Worm (Caenorhabditis elegans) whole organism, L4 larva: Measurements from ENCODE around the gene Y9C9A.16.

Experiments
- D1046.2 ChIP-seq: fragments of 200-800 bp; sonication (Bioruptor generic); IDR thresholded peaks from 2 replicates; pipeline ENCODE4 v1.3.6; 2022; ENCODE audit warnings: missing genetic modification characterization, missing compliant biosample characterization
- F26F4.8 ChIP-seq: fragments of 200-800 bp; sonication (Bioruptor generic); conservative IDR thresholded peaks from 2 replicates; pipeline ENCODE4 v1.3.6; 2022; ENCODE audit warnings: missing genetic modification characterization, missing compliant biosample characterization
- F44E2.7 ChIP-seq: fragments of 200-800 bp; sonication (Bioruptor generic); IDR thresholded peaks from 2 replicates; pipeline ENCODE4 v2.1.2; 2022; ENCODE audit warnings: missing genetic modification characterization, missing compliant biosample characterization
- T26A8.4 ChIP-seq: fragments of 200-800 bp; sonication (Bioruptor generic); IDR thresholded peaks from 2 replicates; pipeline ENCODE4 v1.3.6; 2022; ENCODE audit warnings: missing genetic modification characterization, missing compliant biosample characterization
- Y48G9A.11 ChIP-seq: fragments of 200-800 bp; sonication (Bioruptor generic); IDR thresholded peaks from 2 replicates; pipeline ENCODE4 v1.3.6; 2022; ENCODE audit warnings: missing genetic modification reagents, missing genetic modification characterization, missing compliant biosample characterization
- ZK546.5 ChIP-seq, 2 experiments: sonication (generic microtip); optimal IDR thresholded peaks; 2 replicates each; lab custom pipeline; 2017; ENCODE audit warnings: missing biosample characterization in 2 of 2, missing genetic modification characterization in 2 of 2
- aha-1 ChIP-seq: fragments of 150-350 bp; peaks from one replicate; lab custom pipeline; 2014; ENCODE audit warnings: missing biosample characterization, missing genetic modification characterization
- aly-2 ChIP-seq: sonication (generic microtip); optimal IDR thresholded peaks from 2 replicates; lab custom pipeline; 2018; ENCODE audit warnings: missing biosample characterization, missing genetic modification characterization
- ama-1 ChIP-seq: fragments of 150-350 bp; optimal IDR thresholded peaks from 2 replicates; lab custom pipeline; 2014; ENCODE audit warnings: inconsistent platforms, mixed read lengths
- attf-4 ChIP-seq: sonication (generic microtip); optimal IDR thresholded peaks from 3 replicates; lab custom pipeline; 2017; ENCODE audit warnings: missing biosample characterization, missing genetic modification characterization
- ceh-28 ChIP-seq: fragments of 150-350 bp; optimal IDR thresholded peaks from 2 replicates; lab custom pipeline; 2014; ENCODE audit warnings: missing biosample characterization, missing genetic modification reagents, missing genetic modification characterization
- ceh-44 ChIP-seq: fragments of 200-800 bp; sonication (Bioruptor generic); IDR thresholded peaks from 2 replicates; pipeline ENCODE4 v1.3.6; 2022; ENCODE audit warnings: missing genetic modification reagents, missing genetic modification characterization, missing compliant biosample characterization
- ceh-62 ChIP-seq: sonication (generic microtip); optimal IDR thresholded peaks from 2 replicates; lab custom pipeline; 2017; ENCODE audit warnings: missing biosample characterization, missing genetic modification characterization
- cey-2 ChIP-seq: sonication (generic microtip); optimal IDR thresholded peaks from 3 replicates; lab custom pipeline; 2017; ENCODE audit warnings: missing genetic modification characterization, mild to moderate bottlenecking, missing compliant biosample characterization, antibody characterized with exemption, borderline replicate concordance; ENCODE audit not compliant: insufficient read depth
- daf-19 ChIP-seq: fragments of 200-800 bp; sonication (Bioruptor generic); conservative IDR thresholded peaks from 2 replicates; pipeline ENCODE4 v1.3.6; 2022; ENCODE audit warnings: missing genetic modification characterization, missing compliant biosample characterization
- dmd-8 ChIP-seq: fragments of 200-800 bp; sonication (Bioruptor generic); IDR thresholded peaks from 2 replicates; pipeline ENCODE4 v1.3.6; 2022; ENCODE audit warnings: missing genetic modification characterization, missing compliant biosample characterization
- duxl-1 ChIP-seq: sonication (generic microtip); optimal IDR thresholded peaks from 2 replicates; lab custom pipeline; 2016; ENCODE audit warnings: mild to moderate bottlenecking, missing genetic modification characterization, moderate library complexity, missing compliant biosample characterization; ENCODE audit not compliant: poor library complexity
- egl-43 ChIP-seq: fragments of 200-800 bp; sonication (Bioruptor generic); IDR thresholded peaks from 2 replicates; pipeline ENCODE4 v1.3.6; 2022; ENCODE audit warnings: missing genetic modification reagents, missing genetic modification characterization, missing compliant biosample characterization
- fos-1 ChIP-seq: fragments of 150-350 bp; optimal IDR thresholded peaks from 2 replicates; lab custom pipeline; 2014; ENCODE audit warnings: missing biosample characterization, missing genetic modification characterization
- hlh-30 ChIP-seq: sonication (generic microtip); optimal IDR thresholded peaks from 2 replicates; lab custom pipeline; 2017; ENCODE audit warnings: antibody characterized with exemption, mild to moderate bottlenecking, missing genetic modification characterization, missing compliant biosample characterization; ENCODE audit not compliant: insufficient read depth
- lin-1 ChIP-seq: fragments of 200-800 bp; sonication (Bioruptor generic); IDR thresholded peaks from 2 replicates; pipeline ENCODE4 v1.3.6; 2022; ENCODE audit warnings: missing genetic modification reagents, missing genetic modification characterization, missing compliant biosample characterization
- lin-38 ChIP-seq: fragments of 200-800 bp; sonication (Bioruptor generic); IDR thresholded peaks from 2 replicates; pipeline ENCODE4 v1.3.6; 2022; ENCODE audit warnings: missing genetic modification reagents, missing genetic modification characterization, missing compliant biosample characterization
- lsy-2 ChIP-seq, 2 experiments: fragments of 150-350 bp in 1 of 2; sonication (generic microtip) in 1 of 2; optimal IDR thresholded peaks; 2 replicates each; lab custom pipeline; 2014 to 2017; ENCODE audit warnings: missing biosample characterization in 2 of 2, missing genetic modification characterization in 2 of 2
- mdl-1 ChIP-seq, 2 experiments: fragments of 150-350 bp in 1 of 2; sonication (generic microtip) in 1 of 2; optimal IDR thresholded peaks; 2 replicates each; lab custom pipeline; 2014 to 2017; ENCODE audit warnings: missing biosample characterization in 2 of 2, missing genetic modification characterization in 2 of 2
- mdt-29 ChIP-seq: fragments of 200-800 bp; sonication (Bioruptor generic); IDR thresholded peaks from 2 replicates; pipeline ENCODE4 v1.3.6; 2022; ENCODE audit warnings: missing genetic modification reagents, missing genetic modification characterization, missing compliant biosample characterization
- nhr-102 ChIP-seq: sonication (generic microtip); optimal IDR thresholded peaks from 2 replicates; lab custom pipeline; 2016; ENCODE audit warnings: mild to moderate bottlenecking, missing genetic modification characterization, moderate library complexity, missing compliant biosample characterization
- nhr-48 ChIP-seq: sonication (generic microtip); optimal IDR thresholded peaks from 2 replicates; lab custom pipeline; 2016; ENCODE audit warnings: mild to moderate bottlenecking, missing genetic modification characterization, missing compliant biosample characterization
- nhr-6 ChIP-seq: fragments of 150-350 bp; optimal IDR thresholded peaks from 2 replicates; lab custom pipeline; 2014; ENCODE audit warnings: missing biosample characterization, missing genetic modification characterization
- nhr-76 ChIP-seq: fragments of 150-350 bp; optimal IDR thresholded peaks from 2 replicates; lab custom pipeline; 2014; ENCODE audit warnings: missing biosample characterization, missing genetic modification characterization
- nhr-77 ChIP-seq: fragments of 150-350 bp; optimal IDR thresholded peaks from 2 replicates; lab custom pipeline; 2014; ENCODE audit warnings: missing biosample characterization, missing genetic modification characterization
- php-3 ChIP-seq: fragments of 200-800 bp; sonication (Bioruptor generic); IDR thresholded peaks from 2 replicates; pipeline ENCODE4 v1.3.6; 2022; ENCODE audit warnings: missing genetic modification reagents, missing genetic modification characterization, missing compliant biosample characterization
- rbr-2 ChIP-seq: sonication (generic microtip); optimal IDR thresholded peaks from 2 replicates; lab custom pipeline; 2016; ENCODE audit warnings: missing genotype, missing genetic modification characterization, missing compliant biosample characterization
- saeg-2 ChIP-seq: fragments of 200-800 bp; sonication (Bioruptor generic); IDR thresholded peaks from 2 replicates; pipeline ENCODE4 v1.3.6; 2022; ENCODE audit warnings: missing genetic modification reagents, missing genetic modification characterization, missing compliant biosample characterization
- set-16 ChIP-seq: fragments of 200-800 bp; sonication (Bioruptor generic); IDR thresholded peaks from 2 replicates; pipeline ENCODE4 v1.3.6; 2022; ENCODE audit warnings: missing genetic modification reagents, missing genetic modification characterization, missing compliant biosample characterization
- skn-1 ChIP-seq: fragments of 150-350 bp; optimal IDR thresholded peaks from 2 replicates; lab custom pipeline; 2014; ENCODE audit warnings: missing biosample characterization, missing genetic modification characterization
- spr-1 ChIP-seq: sonication (generic microtip); optimal IDR thresholded peaks from 2 replicates; lab custom pipeline; 2016; ENCODE audit warnings: mild to moderate bottlenecking, missing genetic modification characterization, missing compliant biosample characterization
- spr-3 ChIP-seq: fragments of 200-800 bp; sonication (Bioruptor generic); optimal IDR thresholded peaks from 2 replicates; lab custom pipeline; 2018; ENCODE audit warnings: mild to moderate bottlenecking, missing genetic modification characterization, missing compliant biosample characterization
- unc-39 ChIP-seq: sonication (generic microtip); optimal IDR thresholded peaks from 2 replicates; lab custom pipeline; 2017; ENCODE audit warnings: missing biosample characterization, missing genetic modification characterization
- unc-62 ChIP-seq, 3 experiments: fragments of 150-350 bp in 1 of 3; sonication (generic microtip); optimal IDR thresholded peaks in 2 of 3; peaks in 1 of 3; 1 replicate in 1 of 3; 2 replicates in 2 of 3; lab custom pipeline; 2014 to 2017; ENCODE audit warnings: missing biosample characterization in 3 of 3, missing genetic modification characterization in 3 of 3, missing genetic modification reagents in 3 of 3, missing genotype in 1 of 3
- vab-7 ChIP-seq: fragments of 200-800 bp; sonication (Bioruptor generic); IDR thresholded peaks from 2 replicates; pipeline ENCODE4 v1.3.6; 2022; ENCODE audit warnings: missing genetic modification reagents, missing genetic modification characterization, missing compliant biosample characterization
- zfp-2 ChIP-seq: sonication (generic microtip); optimal IDR thresholded peaks from 2 replicates; lab custom pipeline; 2016; ENCODE audit warnings: mild to moderate bottlenecking, missing genetic modification characterization, missing compliant biosample characterization
- zip-2 ChIP-seq: fragments of 150-350 bp; optimal IDR thresholded peaks from 2 replicates; lab custom pipeline; 2014; ENCODE audit warnings: missing biosample characterization, missing genetic modification characterization

The Y9C9A.16 gene

ce11 chrIV:5005154-5005553 is 29.2 kb upstream of the Y9C9A.16 start:
- TF ChIP-seq unc-62 (GFP tag; optimal IDR thresholded peaks at IDR 0.05 in 1 of 2; lab: Kevin White, UChicago) = peak in 1 of 2 experiments; percentile 90
- TF ChIP-seq unc-62 (tag; optimal IDR thresholded peaks at IDR 0.05; lab: Kevin White, UChicago) = no peak
- no peak for TF ChIP-seq unc-39 (tag; lab: Kevin White, UChicago)

- TF ChIP-seq nhr-77 (no peak), vab-7 (GFP tag; lab: Robert Waterston, UW) (no peak), attf-4 (tag; lab: Kevin White, UChicago) (no peak), ZK546.5 (tag; optimal IDR thresholded peaks at IDR 0.05; lab: Kevin White, UChicago) (no peak), T26A8.4 (GFP tag; lab: Robert Waterston, UW) (no peak), spr-1 (tag; lab: Kevin White, UChicago) (no peak), aly-2 (no peak), zfp-2 (tag; lab: Kevin White, UChicago) (no peak), mdl-1 (tag; optimal IDR thresholded peaks at IDR 0.05; lab: Kevin White, UChicago) (no peak), lin-1 (GFP tag; lab: Robert Waterston, UW) (no peak), lsy-2 (tag; optimal IDR thresholded peaks at IDR 0.05; lab: Kevin White, UChicago) (no peak), F44E2.7 (GFP tag; lab: Robert Waterston, UW) (no peak), aha-1 (tag; lab: Kevin White, UChicago) (no peak), Y48G9A.11 (no peak), skn-1 (tag; lab: Kevin White, UChicago) (no peak), lin-38 (GFP tag; lab: Robert Waterston, UW) (no peak)
Measured at ce11 chrIV:5002448-5002847, 26.5 kb upstream of the Y9C9A.16 start, which contains the start of gene pes-1. Gene pes-1 (plus strand): TSS chrIV:5002748.

- TF ChIP-seq nhr-6 (tag; lab: Kevin White, UChicago) (no peak), php-3 (GFP tag; lab: Robert Waterston, UW) (no peak), fos-1 (tag; lab: Kevin White, UChicago) (no peak), nhr-102 (tag; lab: Kevin White, UChicago) (no peak), ama-1 (no peak), ceh-44 (GFP tag; lab: Robert Waterston, UW) (no peak), nhr-76 (tag; lab: Kevin White, UChicago) (no peak), daf-19 (GFP tag; lab: Robert Waterston, UW) (no peak), set-16 (peak; percentile 94)
Measured at ce11 chrIV:4996956-4997355, 21.0 kb upstream of the Y9C9A.16 start.

- no peak for TF ChIP-seq F26F4.8 (GFP tag; lab: Robert Waterston, UW)
- no peak for TF ChIP-seq Y48G9A.11
- TF ChIP-seq D1046.2 = no peak
- no peak for TF ChIP-seq rbr-2
- no peak for TF ChIP-seq dmd-8
- no peak for TF ChIP-seq unc-39 (tag; lab: Kevin White, UChicago)
- no peak for TF ChIP-seq cey-2 (tag; lab: Kevin White, UChicago)
- no peak for TF ChIP-seq ceh-28
- TF ChIP-seq saeg-2 = no peak
- no peak for TF ChIP-seq unc-62 (GFP tag; optimal IDR thresholded peaks at IDR 0.05 in 1 of 2; lab: Kevin White, UChicago)
- no peak for TF ChIP-seq unc-62 (tag; optimal IDR thresholded peaks at IDR 0.05; lab: Kevin White, UChicago)
- no peak for TF ChIP-seq nhr-48 (tag; lab: Kevin White, UChicago)
- no peak for TF ChIP-seq daf-19 (GFP tag; lab: Robert Waterston, UW)
- TF ChIP-seq zip-2 (tag; lab: Kevin White, UChicago) = no peak
- TF ChIP-seq egl-43 (GFP tag; lab: Robert Waterston, UW) = no peak
- no peak for TF ChIP-seq spr-3
- no peak for TF ChIP-seq nhr-6 (tag; lab: Kevin White, UChicago)
- TF ChIP-seq ceh-62 (tag; lab: Kevin White, UChicago) = no peak
- TF ChIP-seq duxl-1 = no peak
- no peak for TF ChIP-seq mdt-29 (GFP tag; lab: Robert Waterston, UW)
- TF ChIP-seq hlh-30 (tag; lab: Kevin White, UChicago) = no peak
Measured at ce11 chrIV:4995842-4996241, 19.9 kb upstream of the Y9C9A.16 start, which contains the start of gene ssq-2. Gene ssq-2 (plus strand): TSS chrIV:4996142.
